Fruit fly (Drosophila melanogaster) whole organism, prepupa: ENCODE data around the gene CG31643.

ENCODE experiments used
- CG16779 ChIP-seq: fragments of 200-800 bp; sonication (Bioruptor generic); optimal IDR thresholded peaks from 3 replicates; lab custom pipeline; 2017; ENCODE audit warnings: missing biosample characterization, mild to moderate bottlenecking, missing genetic modification characterization
- CG32006 ChIP-seq: fragments of 200-800 bp; sonication (Bioruptor generic); optimal IDR thresholded peaks from 3 replicates; lab custom pipeline; 2017; ENCODE audit warnings: missing biosample characterization, mild to moderate bottlenecking, missing genetic modification characterization
- CG6854 ChIP-seq: fragments of 200-800 bp; sonication (Bioruptor generic); optimal IDR thresholded peaks from 2 replicates; lab custom pipeline; 2017; ENCODE audit warnings: missing biosample characterization, mild to moderate bottlenecking, missing genetic modification characterization
- CG8632 ChIP-seq: fragments of 200-800 bp; sonication (Bioruptor generic); optimal IDR thresholded peaks from 3 replicates; lab custom pipeline; 2016; ENCODE audit warnings: missing biosample characterization, missing genetic modification characterization
- Ets96B ChIP-seq: fragments of 200-800 bp; optimal IDR thresholded peaks from 2 replicates; lab custom pipeline; 2019; ENCODE audit warnings: missing biosample characterization, mild to moderate bottlenecking, missing genetic modification characterization, moderate library complexity
- Hr39 ChIP-seq: fragments of 200-800 bp; sonication (Bioruptor generic); optimal IDR thresholded peaks from 2 replicates; lab custom pipeline; 2016; ENCODE audit warnings: missing biosample characterization, missing genetic modification characterization
- Met ChIP-seq: fragments of 200-800 bp; sonication (Bioruptor generic); optimal IDR thresholded peaks from 3 replicates; lab custom pipeline; 2016; ENCODE audit warnings: missing biosample characterization, missing genetic modification characterization
- OdsH ChIP-seq: fragments of 200-800 bp; sonication (Bioruptor generic); optimal IDR thresholded peaks from 3 replicates; lab custom pipeline; 2016; ENCODE audit warnings: missing biosample characterization, missing genetic modification characterization
- Sox102F ChIP-seq: fragments of 200-800 bp; sonication (Bioruptor generic); optimal IDR thresholded peaks from 2 replicates; lab custom pipeline; 2016; ENCODE audit warnings: missing biosample characterization, mild to moderate bottlenecking, missing genetic modification characterization
- achi ChIP-seq: fragments of 200-800 bp; sonication (Bioruptor generic); optimal IDR thresholded peaks from 3 replicates; lab custom pipeline; 2016; ENCODE audit warnings: missing biosample characterization, missing genetic modification characterization
- eg ChIP-seq: fragments of 200-800 bp; sonication (Bioruptor generic); IDR thresholded peaks from 3 replicates; pipeline ENCODE4 v1.3.6; 2022; ENCODE audit warnings: missing biosample characterization, missing genetic modification characterization
- fd85E ChIP-seq: fragments of 200-800 bp; sonication (Bioruptor generic); optimal IDR thresholded peaks from 3 replicates; lab custom pipeline; 2016; ENCODE audit warnings: missing biosample characterization, missing genetic modification characterization
- pdm3 ChIP-seq: fragments of 200-800 bp; sonication (Bioruptor generic); optimal IDR thresholded peaks from 3 replicates; lab custom pipeline; 2016; ENCODE audit warnings: missing biosample characterization, missing genetic modification characterization
- spab ChIP-seq: fragments of 200-800 bp; sonication (Bioruptor generic); optimal IDR thresholded peaks from 2 replicates; lab custom pipeline; 2017; ENCODE audit warnings: missing biosample characterization, mild to moderate bottlenecking, missing genetic modification characterization, missing genetic modification reagents

dm6 chr2L:6090365-6090764 is 52.4 kb downstream of the CG31643 start:
- no peak for TF ChIP-seq spab (GFP tag; lab: Kevin White, UChicago)
- TF ChIP-seq OdsH (GFP tag; lab: Kevin White, UChicago), result no peak
- no peak for TF ChIP-seq eg
- no peak for TF ChIP-seq Met (GFP tag; lab: Kevin White, UChicago)
- TF ChIP-seq Sox102F (GFP tag; lab: Kevin White, UChicago), result no peak
- TF ChIP-seq Ets96B (tag; lab: Kevin White, UChicago), result no peak
- no peak for TF ChIP-seq achi (GFP tag; lab: Kevin White, UChicago)
- no peak for TF ChIP-seq CG6854 (GFP tag; lab: Kevin White, UChicago)
- TF ChIP-seq pdm3 (GFP tag; lab: Kevin White, UChicago), result no peak
- no peak for TF ChIP-seq CG32006 (GFP tag; lab: Kevin White, UChicago)
- no peak for TF ChIP-seq CG16779 (tag; lab: Kevin White, UChicago)
- no peak for TF ChIP-seq Hr39
- TF ChIP-seq fd85E (GFP tag; lab: Kevin White, UChicago), result no peak
- TF ChIP-seq CG8632, result no peak
